Worm (Caenorhabditis elegans): ENCODE data around the gene fbxa-38.

- TF ChIP-seq unc-62 (GFP tag; optimal IDR thresholded peaks at IDR 0.05): no peak
- TF ChIP-seq snpc-4 (tag; optimal IDR thresholded peaks at IDR 0.05): no peak
- TF ChIP-seq ces-1 (GFP tag; optimal IDR thresholded peaks at IDR 0.05): no peak
- no peak for TF ChIP-seq nhr-12 (tag; optimal IDR thresholded peaks at IDR 0.05)
- no peak for TF ChIP-seq zip-8 (tag; optimal IDR thresholded peaks at IDR 0.05)
- TF ChIP-seq pha-4 (tag; optimal IDR thresholded peaks at IDR 0.05): no peak
- no peak for TF ChIP-seq ztf-11 (tag; optimal IDR thresholded peaks at IDR 0.05)
- TF ChIP-seq blmp-1 (tag; optimal IDR thresholded peaks at IDR 0.05): no peak
- no peak for TF ChIP-seq elt-3 (tag; optimal IDR thresholded peaks at IDR 0.05)
- TF ChIP-seq unc-39 (tag; optimal IDR thresholded peaks at IDR 0.05): no peak
Measured at ce11 chrIII:2272732-2273131, 48.3 kb downstream of the fbxa-38 start, which contains the start of gene fbxa-39.
